Worm (Caenorhabditis elegans): ENCODE data around the gene C24H10.4.

The C24H10.4 gene

ce11 chrX:5059163-5059562, at the start of gene C24H10.4:
Gene C24H10.4, minus strand, starts transcription at chrX:5059263.
- TF ChIP-seq nfya-2 (GFP tag; IDR thresholded peaks at IDR 0.05) (no peak), lin-35 (GFP tag; optimal IDR thresholded peaks at IDR 0.05) (no peak), nfya-1 (tag; optimal IDR thresholded peaks at IDR 0.05; ENCODE audit: borderline replicate concordance, insufficient read depth) (no peak), ztf-18 (tag; optimal IDR thresholded peaks at IDR 0.05) (peak; percentile 60), repo-1 (tag; optimal IDR thresholded peaks at IDR 0.05) (no peak), tbp1 (GFP tag; optimal IDR thresholded peaks at IDR 0.05) (no peak)

DNA sequence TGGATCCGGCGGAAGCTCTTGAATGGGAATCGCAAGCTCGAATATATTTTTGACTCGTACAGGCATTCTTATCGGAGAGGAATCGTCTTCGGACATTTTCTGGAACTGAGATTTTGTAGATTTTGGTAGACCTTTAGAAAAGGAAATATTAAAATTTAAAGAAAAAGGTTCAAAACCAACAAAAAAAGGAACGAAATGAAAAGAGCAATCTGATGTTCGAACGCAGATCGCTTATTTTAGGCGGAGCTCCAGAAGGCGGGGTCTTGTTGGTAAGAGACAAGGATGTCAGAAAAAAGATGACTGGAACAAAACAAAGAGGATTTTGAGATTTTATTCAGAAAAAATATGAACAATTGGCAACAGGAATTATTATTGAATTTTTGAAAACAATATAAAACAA, 47.9 kb upstream of the C24H10.4 start, which contains the start of gene C42D8.9:
TSS of gene C42D8.9 (minus strand) at position 101 of the 400 bp plus-strand sequence.
- TF ChIP-seq lir-1 (GFP tag; conservative IDR thresholded peaks at IDR 0.05) = no peak
- no peak for TF ChIP-seq ama-1 (optimal IDR thresholded peaks at IDR 0.05)
- no peak for TF ChIP-seq ama-1 (GFP tag; optimal IDR thresholded peaks at IDR 0.05)
- no peak for TF ChIP-seq F10E7.11 (tag; optimal IDR thresholded peaks at IDR 0.05)
- TF ChIP-seq snpc-1.3 (tag; optimal IDR thresholded peaks at IDR 0.05; ENCODE audit: insufficient read depth) = no peak
- no peak for TF ChIP-seq dpl-1 (GFP tag; optimal IDR thresholded peaks at IDR 0.05)
- no peak for TF ChIP-seq egl-18 (GFP tag; IDR thresholded peaks at IDR 0.05)
- no peak for TF ChIP-seq tbx-9 (tag; optimal IDR thresholded peaks at IDR 0.05; ENCODE audit: borderline replicate concordance)
- TF ChIP-seq hmg-20 (GFP tag; IDR thresholded peaks at IDR 0.05) = no peak
- no peak for TF ChIP-seq egl-44 (GFP tag; IDR thresholded peaks at IDR 0.05)
- no peak for TF ChIP-seq C17E4.6 (GFP tag; IDR thresholded peaks at IDR 0.05)
- TF ChIP-seq snpc-4 (GFP tag; optimal IDR thresholded peaks at IDR 0.05) = no peak
- TF ChIP-seq snpc-4 (tag; optimal IDR thresholded peaks at IDR 0.05) = no peak
- no peak for TF ChIP-seq ceh-91 (GFP tag; IDR thresholded peaks at IDR 0.05)
- TF ChIP-seq madf-8 (GFP tag; conservative IDR thresholded peaks at IDR 0.05) = no peak
- no peak for TF ChIP-seq nhr-90 (tag; optimal IDR thresholded peaks at IDR 0.05)
- TF ChIP-seq D2030.7 (GFP tag; IDR thresholded peaks at IDR 0.05) = no peak
- no peak for TF ChIP-seq rec-8 (tag; optimal IDR thresholded peaks at IDR 0.05)
- no peak for TF ChIP-seq mxl-1 (tag; optimal IDR thresholded peaks at IDR 0.05)
- no peak for TF ChIP-seq hmg-1.2 (GFP tag; IDR thresholded peaks at IDR 0.05)
- no peak for TF ChIP-seq F39B2.1 (GFP tag; IDR thresholded peaks at IDR 0.05)

- TF ChIP-seq ztf-3 (GFP tag; optimal IDR thresholded peaks at IDR 0.05) (peak; percentile 73), nfya-2 (GFP tag; IDR thresholded peaks at IDR 0.05) (0 out of 2 replicates have a peak, but pooled peaks have one; percentile 70), zim-3 (tag; optimal IDR thresholded peaks at IDR 0.05) (peak; percentile 3), lin-54 (GFP tag; optimal IDR thresholded peaks at IDR 0.05) (peak; percentile 21), nhr-90 (tag; optimal IDR thresholded peaks at IDR 0.05) (peak; percentile 31), lin-35 (GFP tag; optimal IDR thresholded peaks at IDR 0.05) (no peak), unc-130 (GFP tag; optimal IDR thresholded peaks at IDR 0.05) (no peak), bed-1 (GFP tag; IDR thresholded peaks at IDR 0.05) (no peak), pha-4 (tag; optimal IDR thresholded peaks at IDR 0.05) (no peak), atf-7 (tag; optimal IDR thresholded peaks at IDR 0.05) (peak; percentile 94), cebp-2 (GFP tag; IDR thresholded peaks at IDR 0.05) (peak; percentile 97), ekl-4 (GFP tag; IDR thresholded peaks at IDR 0.05) (peak; percentile 69), chd-7 (tag; optimal IDR thresholded peaks at IDR 0.05) (peak; percentile 45), F37B4.10 (GFP tag; IDR thresholded peaks at IDR 0.05) (0 out of 2 replicates have a peak, but pooled peaks have one; percentile 73), aptf-3 (GFP tag; IDR thresholded peaks at IDR 0.05) (0 out of 2 replicates have a peak, but pooled peaks have one; percentile 45), madf-3 (GFP tag; IDR thresholded peaks at IDR 0.05) (peak; percentile 78; the same call in 1 of the 2 replicates), ztf-26 (tag; optimal IDR thresholded peaks at IDR 0.05) (peak; percentile 28), Y53G8AR.9 (GFP tag; conservative IDR thresholded peaks at IDR 0.05) (peak; percentile 95), ztf-6 (GFP tag; IDR thresholded peaks at IDR 0.05) (no peak), B0261.1 (tag; optimal IDR thresholded peaks at IDR 0.05) (no peak), gei-17 (GFP tag; optimal IDR thresholded peaks at IDR 0.05) (peak; percentile 87), B0336.3 (GFP tag; IDR thresholded peaks at IDR 0.05) (peak; percentile 83), attf-5 (GFP tag; optimal IDR thresholded peaks at IDR 0.05) (no peak), F39B2.1 (GFP tag; IDR thresholded peaks at IDR 0.05) (no peak), egl-18 (GFP tag; IDR thresholded peaks at IDR 0.05) (0 out of 2 replicates have a peak, but pooled peaks have one; percentile 56)
Observed at ce11 chrX:5106187-5106694, 47.2 kb upstream of the C24H10.4 start.

All from whole organism, young adult.